Worm (Caenorhabditis elegans): ENCODE results near the gene rrf-3.

- TF ChIP-seq unc-86 (tag; optimal IDR thresholded peaks at IDR 0.05) (no peak), nfya-1 (tag; optimal IDR thresholded peaks at IDR 0.05) (no peak), C08G9.2 (tag; optimal IDR thresholded peaks at IDR 0.05) (no peak), pha-4 (tag; optimal IDR thresholded peaks at IDR 0.05) (no peak), nhr-232 (tag; optimal IDR thresholded peaks at IDR 0.05) (no peak), ceh-2 (tag; optimal IDR thresholded peaks at IDR 0.05) (no peak), pqm-1 (tag; optimal IDR thresholded peaks at IDR 0.05) (no peak), ama-1 (optimal IDR thresholded peaks at IDR 0.05) (no peak), elt-2 (tag; optimal IDR thresholded peaks at IDR 0.05) (no peak), ceh-45 (GFP tag; IDR thresholded peaks at IDR 0.05) (no peak)
Observed at ce11 chrII:8193126-8193525, 30.9 kb downstream of the rrf-3 start, which contains the start of gene T05C12.9.

All from whole organism, late embryonic.